Fruit fly (Drosophila melanogaster): Measurements from ENCODE around the gene CG32032.

Gene CG32032

dm6 chr3L:9092356-9093103, at the start of gene CG32032:
TSS of gene CG32032 (plus strand) at chr3L:9093053.
- TF ChIP-seq Clk (GFP tag; optimal IDR thresholded peaks at IDR 0.05) (no peak), CG7101 (tag; optimal IDR thresholded peaks at IDR 0.05) (peak; percentile 25), cic (GFP tag; optimal IDR thresholded peaks at IDR 0.05) (no peak), CG33017 (tag; optimal IDR thresholded peaks at IDR 0.05) (peak; percentile 38), CG5204 (GFP tag; optimal IDR thresholded peaks at IDR 0.05) (peak; percentile 39), Crg-1 (GFP tag; optimal IDR thresholded peaks at IDR 0.05) (no peak), CG1620 (GFP tag; optimal IDR thresholded peaks at IDR 0.05) (no peak), CG11617 (GFP tag; optimal IDR thresholded peaks at IDR 0.05) (peak; percentile 21), toe (GFP tag; optimal IDR thresholded peaks at IDR 0.05) (peak; percentile 27), CG14711 (tag; optimal IDR thresholded peaks at IDR 0.05) (peak; percentile 14), bab1 (GFP tag; optimal IDR thresholded peaks at IDR 0.05) (no peak), pad (GFP tag; optimal IDR thresholded peaks at IDR 0.05) (no peak)

- TF ChIP-seq CG7101 (tag; optimal IDR thresholded peaks at IDR 0.05) = no peak
- no peak for TF ChIP-seq CG14711 (tag; optimal IDR thresholded peaks at IDR 0.05)
- TF ChIP-seq CG1620 (GFP tag; optimal IDR thresholded peaks at IDR 0.05) = no peak
- no peak for TF ChIP-seq Clk (GFP tag; optimal IDR thresholded peaks at IDR 0.05)
- no peak for TF ChIP-seq pad (GFP tag; optimal IDR thresholded peaks at IDR 0.05)
- no peak for TF ChIP-seq CG12768 (GFP tag; optimal IDR thresholded peaks at IDR 0.05)
- no peak for TF ChIP-seq cnc (optimal IDR thresholded peaks at IDR 0.05)
- no peak for TF ChIP-seq CG33017 (tag; optimal IDR thresholded peaks at IDR 0.05)
- TF ChIP-seq CG5204 (GFP tag; optimal IDR thresholded peaks at IDR 0.05) = no peak
- TF ChIP-seq CG7045 (GFP tag; optimal IDR thresholded peaks at IDR 0.05) = no peak
- no peak for TF ChIP-seq cic (GFP tag; optimal IDR thresholded peaks at IDR 0.05)
- TF ChIP-seq Hr96 (GFP tag; optimal IDR thresholded peaks at IDR 0.05) = no peak
- no peak for TF ChIP-seq kay (GFP tag; ENCODE audit: borderline replicate concordance)
- TF ChIP-seq bab1 (GFP tag; optimal IDR thresholded peaks at IDR 0.05) = no peak
- no peak for TF ChIP-seq tj (GFP tag; optimal IDR thresholded peaks at IDR 0.05)
- no peak for TF ChIP-seq Mnt (GFP tag; optimal IDR thresholded peaks at IDR 0.05)
- TF ChIP-seq toe (GFP tag; optimal IDR thresholded peaks at IDR 0.05) = no peak
- no peak for TF ChIP-seq ovo (GFP tag; optimal IDR thresholded peaks at IDR 0.05)
- TF ChIP-seq Crg-1 (GFP tag; optimal IDR thresholded peaks at IDR 0.05) = no peak
- TF ChIP-seq CG11617 (GFP tag; optimal IDR thresholded peaks at IDR 0.05) = no peak
Measured at dm6 chr3L:9043648-9044047, 49.2 kb upstream of the CG32032 start.

dm6 chr3L:9044896-9045295, 48.0 kb upstream of the CG32032 start:
- TF ChIP-seq cnc (optimal IDR thresholded peaks at IDR 0.05) (no peak), toe (GFP tag; optimal IDR thresholded peaks at IDR 0.05) (no peak), Mnt (GFP tag; optimal IDR thresholded peaks at IDR 0.05) (no peak), ovo (GFP tag; optimal IDR thresholded peaks at IDR 0.05) (no peak), tj (GFP tag; optimal IDR thresholded peaks at IDR 0.05) (no peak), CG12768 (GFP tag; optimal IDR thresholded peaks at IDR 0.05) (no peak), CG33017 (tag; optimal IDR thresholded peaks at IDR 0.05) (no peak), Clk (GFP tag; optimal IDR thresholded peaks at IDR 0.05) (no peak), bab1 (GFP tag; optimal IDR thresholded peaks at IDR 0.05) (no peak)

DNA sequence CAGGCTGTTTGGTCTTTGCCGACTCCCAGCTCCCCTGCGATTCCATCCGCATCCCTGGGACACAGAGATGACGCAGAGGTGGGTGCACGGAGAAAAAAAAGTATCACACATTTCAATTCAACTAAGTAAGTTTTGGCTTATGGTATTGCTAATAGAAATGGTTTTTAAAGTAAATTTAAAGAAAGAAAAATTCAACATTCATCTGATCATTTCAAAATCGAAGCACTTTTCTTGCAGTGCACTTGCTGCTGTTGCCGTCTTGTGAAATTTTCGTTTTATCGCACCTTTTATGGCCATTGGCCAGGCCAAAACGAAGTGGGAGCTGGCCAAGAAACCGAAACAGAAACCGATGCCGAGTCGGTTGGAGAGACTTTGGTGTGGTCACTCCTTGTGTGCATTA, 47.5 kb upstream of the CG32032 start:
- TF ChIP-seq Clk (GFP tag; optimal IDR thresholded peaks at IDR 0.05) (no peak), CG5204 (GFP tag; optimal IDR thresholded peaks at IDR 0.05) (no peak), CG12768 (GFP tag; optimal IDR thresholded peaks at IDR 0.05) (no peak), Hr96 (GFP tag; optimal IDR thresholded peaks at IDR 0.05) (no peak), CG11617 (GFP tag; optimal IDR thresholded peaks at IDR 0.05) (no peak), toe (GFP tag; optimal IDR thresholded peaks at IDR 0.05) (no peak), cnc (optimal IDR thresholded peaks at IDR 0.05) (no peak), CG33017 (tag; optimal IDR thresholded peaks at IDR 0.05) (no peak), kay (GFP tag; ENCODE audit: borderline replicate concordance) (no peak), CG1620 (GFP tag; optimal IDR thresholded peaks at IDR 0.05) (no peak), CG7101 (tag; optimal IDR thresholded peaks at IDR 0.05) (no peak), bab1 (GFP tag; optimal IDR thresholded peaks at IDR 0.05) (no peak), ovo (GFP tag; optimal IDR thresholded peaks at IDR 0.05) (no peak), cic (GFP tag; optimal IDR thresholded peaks at IDR 0.05) (no peak), tj (GFP tag; optimal IDR thresholded peaks at IDR 0.05) (no peak), pad (GFP tag; optimal IDR thresholded peaks at IDR 0.05) (no peak), Mnt (GFP tag; optimal IDR thresholded peaks at IDR 0.05) (no peak), Crg-1 (GFP tag; optimal IDR thresholded peaks at IDR 0.05) (no peak)

dm6 chr3L:9046274-9046673, 46.6 kb upstream of the CG32032 start:
- TF ChIP-seq CG12768 (GFP tag; optimal IDR thresholded peaks at IDR 0.05) (no peak), tj (GFP tag; optimal IDR thresholded peaks at IDR 0.05) (no peak), CG7101 (tag; optimal IDR thresholded peaks at IDR 0.05) (no peak), CG11617 (GFP tag; optimal IDR thresholded peaks at IDR 0.05) (no peak), ovo (GFP tag; optimal IDR thresholded peaks at IDR 0.05) (no peak)

dm6 chr3L:9047062-9047461, 45.8 kb upstream of the CG32032 start, which contains the start of gene Argk2:
TSS of gene Argk2 (plus strand) at chr3L:9047439.
- TF ChIP-seq Mnt (GFP tag; optimal IDR thresholded peaks at IDR 0.05) (no peak), CG33017 (tag; optimal IDR thresholded peaks at IDR 0.05) (no peak), CG5204 (GFP tag; optimal IDR thresholded peaks at IDR 0.05) (no peak), cic (GFP tag; optimal IDR thresholded peaks at IDR 0.05) (no peak), CG11617 (GFP tag; optimal IDR thresholded peaks at IDR 0.05) (no peak)
